Worm (Caenorhabditis elegans) whole organism, L1 larva: ENCODE data around the gene B0457.2.

ENCODE experiments used
- ces-1 ChIP-seq: fragments of 150-350 bp; optimal IDR thresholded peaks from 2 replicates; lab custom pipeline; 2014; ENCODE audit warnings: missing biosample characterization, missing genetic modification reagents, missing genetic modification characterization
- dpl-1 ChIP-seq, 3 experiments: fragments of 150-350 bp in 2 of 3; sonication (generic microtip) in 1 of 3; optimal IDR thresholded peaks; 2 replicates each; lab custom pipeline; 2014 to 2017; ENCODE audit warnings: missing biosample characterization in 3 of 3, missing genetic modification characterization in 3 of 3, missing genetic modification reagents in 3 of 3
- nhr-19 ChIP-seq: fragments of 200-800 bp; sonication (Bioruptor generic); conservative IDR thresholded peaks from 2 replicates; pipeline ENCODE4 v1.3.6; 2022; ENCODE audit warnings: missing genetic modification characterization, missing compliant biosample characterization
- nhr-237 ChIP-seq: fragments of 150-350 bp; optimal IDR thresholded peaks from 2 replicates; lab custom pipeline; 2014; ENCODE audit warnings: missing biosample characterization, missing genetic modification characterization
- nhr-76 ChIP-seq: sonication (generic microtip); optimal IDR thresholded peaks from 2 replicates; lab custom pipeline; 2017; ENCODE audit warnings: missing biosample characterization, missing genetic modification characterization
- sox-4 ChIP-seq: sonication (generic microtip); optimal IDR thresholded peaks from 2 replicates; lab custom pipeline; 2016; ENCODE audit warnings: missing genetic modification characterization, missing compliant biosample characterization
- unc-130 ChIP-seq: fragments of 150-350 bp; optimal IDR thresholded peaks from 2 replicates; lab custom pipeline; 2017; ENCODE audit warnings: missing biosample characterization, missing genetic modification characterization, inconsistent platforms
- unc-86 ChIP-seq: sonication (generic microtip); optimal IDR thresholded peaks from 2 replicates; lab custom pipeline; 2016; ENCODE audit warnings: missing genetic modification characterization, missing compliant biosample characterization

DNA sequence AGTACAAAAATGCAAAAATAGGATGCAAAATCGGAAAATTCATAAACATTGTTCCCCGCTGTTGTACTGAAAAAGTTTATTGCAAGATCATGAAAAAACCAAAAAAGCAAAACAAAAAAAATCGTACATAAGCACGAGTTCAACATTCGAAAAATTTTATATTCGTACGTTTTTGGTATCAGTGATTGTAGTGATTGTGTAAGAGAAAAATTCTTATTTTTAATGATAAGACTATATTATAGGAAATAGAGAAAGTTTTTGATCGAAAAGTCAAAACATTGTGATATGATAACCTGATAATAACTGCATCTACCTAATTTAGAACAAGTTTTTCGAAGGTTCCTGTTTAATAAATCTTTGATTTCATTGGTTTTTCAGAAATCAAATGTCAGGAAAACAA is 9.0 kb downstream of the B0457.2 start:
- no peak for TF ChIP-seq unc-130 (tag; lab: Kevin White, UChicago)
- no peak for TF ChIP-seq nhr-237
- no peak for TF ChIP-seq unc-86 (tag; lab: Kevin White, UChicago)
- no peak for TF ChIP-seq sox-4 (tag; lab: Kevin White, UChicago)
- no peak for TF ChIP-seq ces-1
- TF ChIP-seq nhr-76 (tag; lab: Kevin White, UChicago), result no peak
- no peak for TF ChIP-seq dpl-1 (GFP tag; optimal IDR thresholded peaks at IDR 0.05; lab: Kevin White, UChicago)
- TF ChIP-seq nhr-19 (GFP tag; lab: Robert Waterston, UW), result no peak
